Worm (Caenorhabditis elegans) whole organism, early embryonic: ENCODE results near the gene C24H12.4.

Source experiments
- B0310.2 ChIP-seq: sonication (generic microtip); optimal IDR thresholded peaks from 2 replicates; lab custom pipeline; 2016; ENCODE audit warnings: mild to moderate bottlenecking, missing genetic modification characterization, missing compliant biosample characterization
- F13C5.2 ChIP-seq: sonication (generic microtip); optimal IDR thresholded peaks from 2 replicates; lab custom pipeline; 2017; ENCODE audit warnings: mild to moderate bottlenecking, missing genetic modification characterization, inconsistent platforms, missing compliant biosample characterization
- aly-1 ChIP-seq: sonication (generic microtip); optimal IDR thresholded peaks from 2 replicates; lab custom pipeline; 2016; ENCODE audit warnings: missing genetic modification characterization, missing compliant biosample characterization
- ama-1 ChIP-seq: fragments of 150-350 bp; optimal IDR thresholded peaks from 2 replicates; lab custom pipeline; 2014
- ceh-13 ChIP-seq: fragments of 200-800 bp; sonication (Bioruptor generic); optimal IDR thresholded peaks from 2 replicates; lab custom pipeline; 2018; ENCODE audit warnings: mild to moderate bottlenecking, missing genetic modification characterization, missing compliant biosample characterization
- ceh-36 ChIP-seq: sonication (generic microtip); optimal IDR thresholded peaks from 2 replicates; lab custom pipeline; 2016; ENCODE audit warnings: missing genetic modification characterization, inconsistent platforms, missing compliant biosample characterization
- ets-7 ChIP-seq: sonication (generic microtip); optimal IDR thresholded peaks from 2 replicates; lab custom pipeline; 2016; ENCODE audit warnings: missing genotype, missing genetic modification characterization, missing compliant biosample characterization
- flt-1 ChIP-seq: fragments of 200-800 bp; sonication (Bioruptor generic); IDR thresholded peaks from 2 replicates; pipeline ENCODE4 v1.3.6; 2022; ENCODE audit warnings: missing genetic modification characterization, missing compliant biosample characterization
- hmbx-1 ChIP-seq: sonication (generic microtip); optimal IDR thresholded peaks from 2 replicates; lab custom pipeline; 2016; ENCODE audit warnings: mild to moderate bottlenecking, missing genetic modification characterization, missing compliant biosample characterization
- hmg-4 ChIP-seq: fragments of 200-800 bp; sonication (Bioruptor generic); optimal IDR thresholded peaks from 2 replicates; lab custom pipeline; 2018; ENCODE audit warnings: mild to moderate bottlenecking, missing genetic modification characterization, missing compliant biosample characterization
- hnd-1 ChIP-seq: sonication (generic microtip); optimal IDR thresholded peaks from 2 replicates; lab custom pipeline; 2016; ENCODE audit warnings: missing genetic modification characterization, missing compliant biosample characterization
- pes-1 ChIP-seq: fragments of 200-800 bp; sonication (Bioruptor generic); IDR thresholded peaks from 2 replicates; pipeline ENCODE4 v1.3.6; 2022; ENCODE audit warnings: missing genetic modification reagents, missing genetic modification characterization, missing compliant biosample characterization
- scrt-1 ChIP-seq: fragments of 200-800 bp; sonication (Bioruptor generic); IDR thresholded peaks from 2 replicates; pipeline ENCODE4 v1.3.6; 2022; ENCODE audit warnings: missing genetic modification characterization, missing compliant biosample characterization
- tbx-11 ChIP-seq: fragments of 200-800 bp; sonication (Bioruptor generic); IDR thresholded peaks from 2 replicates; pipeline ENCODE4 v1.3.6; 2022; ENCODE audit warnings: missing genetic modification characterization, missing compliant biosample characterization
- tbx-37 ChIP-seq: fragments of 200-800 bp; sonication (Bioruptor generic); conservative IDR thresholded peaks from 2 replicates; pipeline ENCODE4 v1.3.6; 2022; ENCODE audit warnings: missing genetic modification reagents, missing genetic modification characterization, missing compliant biosample characterization
- tra-4 ChIP-seq: sonication (generic microtip); optimal IDR thresholded peaks from 2 replicates; lab custom pipeline; 2017; ENCODE audit warnings: missing genetic modification characterization, missing compliant biosample characterization

C24H12.4 gene

ce11 chrII:457790-458189 lies 46.8 kb downstream of the C24H12.4 start, which contains the start of gene gvd-1:
gvd-1 (minus strand) TSS chrII:457890.
- TF ChIP-seq scrt-1 (GFP tag; lab: Robert Waterston, UW) (no peak), ceh-36 (tag; lab: Kevin White, UChicago) (no peak), tbx-11 (GFP tag; lab: Robert Waterston, UW) (no peak), hmbx-1 (tag; lab: Kevin White, UChicago) (no peak)

ce11 chrII:460835-461234 lies 49.8 kb downstream of the C24H12.4 start, which contains the start of gene W10D9.3:
W10D9.3 (minus strand) TSS chrII:460935.
- TF ChIP-seq ets-7 (tag; lab: Kevin White, UChicago) = no peak
- TF ChIP-seq hnd-1 = no peak
- TF ChIP-seq flt-1 (GFP tag; lab: Robert Waterston, UW) = no peak
- no peak for TF ChIP-seq pes-1 (GFP tag; lab: Robert Waterston, UW)
- TF ChIP-seq ama-1 (lab: Kevin White, UChicago) = no peak
- no peak for TF ChIP-seq tra-4 (tag; lab: Kevin White, UChicago)
- no peak for TF ChIP-seq tbx-37 (GFP tag; lab: Robert Waterston, UW)
- TF ChIP-seq scrt-1 (GFP tag; lab: Robert Waterston, UW) = no peak

ce11 chrII:461297-461696 lies 50.3 kb downstream of the C24H12.4 start:
- TF ChIP-seq ceh-13 (GFP tag; lab: Kevin White, UChicago) = no peak
- TF ChIP-seq F13C5.2 (tag; lab: Kevin White, UChicago) = no peak
- TF ChIP-seq hmbx-1 (tag; lab: Kevin White, UChicago) = no peak
- no peak for TF ChIP-seq hmg-4 (GFP tag; lab: Kevin White, UChicago)
- no peak for TF ChIP-seq aly-1 (tag; lab: Kevin White, UChicago)
- no peak for TF ChIP-seq scrt-1 (GFP tag; lab: Robert Waterston, UW)
- TF ChIP-seq ets-7 (tag; lab: Kevin White, UChicago) = no peak
- TF ChIP-seq tbx-11 (GFP tag; lab: Robert Waterston, UW) = no peak
- no peak for TF ChIP-seq tbx-37 (GFP tag; lab: Robert Waterston, UW)
- TF ChIP-seq B0310.2 = no peak
- TF ChIP-seq flt-1 (GFP tag; lab: Robert Waterston, UW) = no peak
- no peak for TF ChIP-seq hnd-1
- no peak for TF ChIP-seq ceh-36 (tag; lab: Kevin White, UChicago)
- no peak for TF ChIP-seq ama-1 (lab: Kevin White, UChicago)
